Worm (Caenorhabditis elegans) whole organism, L4 larva: ENCODE measurements around the gene gmn-1.

Experiments
- F26F4.8 ChIP-seq: fragments of 200-800 bp; sonication (Bioruptor generic); conservative IDR thresholded peaks from 2 replicates; pipeline ENCODE4 v1.3.6; 2022; ENCODE audit warnings: missing genetic modification characterization, missing compliant biosample characterization
- T26A8.4 ChIP-seq: fragments of 200-800 bp; sonication (Bioruptor generic); IDR thresholded peaks from 2 replicates; pipeline ENCODE4 v1.3.6; 2022; ENCODE audit warnings: missing genetic modification characterization, missing compliant biosample characterization
- Y5F2A.4 ChIP-seq: fragments of 200-800 bp; sonication (Bioruptor generic); optimal IDR thresholded peaks from 2 replicates; lab custom pipeline; 2018; ENCODE audit warnings: mild to moderate bottlenecking, missing genetic modification characterization, missing compliant biosample characterization
- aha-1 ChIP-seq: fragments of 150-350 bp; peaks from one replicate; lab custom pipeline; 2014; ENCODE audit warnings: missing biosample characterization, missing genetic modification characterization
- attf-4 ChIP-seq: sonication (generic microtip); optimal IDR thresholded peaks from 3 replicates; lab custom pipeline; 2017; ENCODE audit warnings: missing biosample characterization, missing genetic modification characterization
- ceh-28 ChIP-seq: fragments of 150-350 bp; optimal IDR thresholded peaks from 2 replicates; lab custom pipeline; 2014; ENCODE audit warnings: missing biosample characterization, missing genetic modification reagents, missing genetic modification characterization
- ceh-32 ChIP-seq: sonication (generic microtip); optimal IDR thresholded peaks from 2 replicates; lab custom pipeline; 2016; ENCODE audit warnings: mild to moderate bottlenecking, missing genetic modification characterization, missing compliant biosample characterization; ENCODE audit not compliant: poor library complexity
- ctbp-1 ChIP-seq: fragments of 200-800 bp; sonication (Bioruptor generic); IDR thresholded peaks from 2 replicates; pipeline ENCODE4 v1.3.6; 2022; ENCODE audit warnings: missing genetic modification reagents, missing genetic modification characterization, missing compliant biosample characterization
- daf-12 ChIP-seq: fragments of 150-350 bp; optimal IDR thresholded peaks from 2 replicates; lab custom pipeline; 2014; ENCODE audit warnings: missing biosample characterization, missing genetic modification reagents, missing genetic modification characterization
- daf-16 ChIP-seq, 3 experiments: sonication (generic microtip); optimal IDR thresholded peaks; 2 replicates each; lab custom pipeline; 2016 to 2017; ENCODE audit warnings: missing genetic modification characterization in 3 of 3, missing genetic modification reagents in 3 of 3, mild to moderate bottlenecking in 2 of 3, missing compliant biosample characterization in 2 of 3, missing biosample characterization in 1 of 3, moderate library complexity in 1 of 3
- dmd-8 ChIP-seq: fragments of 200-800 bp; sonication (Bioruptor generic); IDR thresholded peaks from 2 replicates; pipeline ENCODE4 v1.3.6; 2022; ENCODE audit warnings: missing genetic modification characterization, missing compliant biosample characterization
- dmd-9 ChIP-seq: fragments of 200-800 bp; sonication (Bioruptor generic); IDR thresholded peaks from 2 replicates; pipeline ENCODE4 v1.3.6; 2022; ENCODE audit warnings: missing genetic modification reagents, missing genetic modification characterization, missing compliant biosample characterization
- duxl-1 ChIP-seq: sonication (generic microtip); optimal IDR thresholded peaks from 2 replicates; lab custom pipeline; 2016; ENCODE audit warnings: mild to moderate bottlenecking, missing genetic modification characterization, moderate library complexity, missing compliant biosample characterization; ENCODE audit not compliant: poor library complexity
- dve-1 ChIP-seq: sonication (generic microtip); optimal IDR thresholded peaks from 2 replicates; lab custom pipeline; 2017; ENCODE audit warnings: antibody characterized with exemption, mild to moderate bottlenecking, missing genetic modification characterization, missing compliant biosample characterization; ENCODE audit not compliant: insufficient read depth
- fos-1 ChIP-seq: fragments of 150-350 bp; optimal IDR thresholded peaks from 2 replicates; lab custom pipeline; 2014; ENCODE audit warnings: missing biosample characterization, missing genetic modification characterization
- hlh-11 ChIP-seq: fragments of 200-800 bp; sonication (Bioruptor generic); optimal IDR thresholded peaks from 2 replicates; lab custom pipeline; 2018; ENCODE audit warnings: mild to moderate bottlenecking, missing genetic modification characterization, missing compliant biosample characterization
- hlh-30 ChIP-seq: sonication (generic microtip); optimal IDR thresholded peaks from 2 replicates; lab custom pipeline; 2017; ENCODE audit warnings: antibody characterized with exemption, mild to moderate bottlenecking, missing genetic modification characterization, missing compliant biosample characterization; ENCODE audit not compliant: insufficient read depth
- lim-7 ChIP-seq: fragments of 200-800 bp; sonication (Bioruptor generic); IDR thresholded peaks from 2 replicates; pipeline ENCODE4 v1.3.6; 2022; ENCODE audit warnings: missing genetic modification characterization, missing compliant biosample characterization
- lin-13 ChIP-seq: fragments of 150-350 bp; optimal IDR thresholded peaks from 2 replicates; lab custom pipeline; 2014; ENCODE audit warnings: missing biosample characterization, missing genetic modification reagents, missing genetic modification characterization
- madf-5 ChIP-seq, 2 experiments: fragments of 200-800 bp; sonication (Bioruptor generic); IDR thresholded peaks; 2 replicates each; pipeline ENCODE4 v1.3.6; 2022; ENCODE audit warnings: missing compliant biosample characterization in 2 of 2, missing genetic modification characterization in 2 of 2
- mdt-29 ChIP-seq: fragments of 200-800 bp; sonication (Bioruptor generic); IDR thresholded peaks from 2 replicates; pipeline ENCODE4 v1.3.6; 2022; ENCODE audit warnings: missing genetic modification reagents, missing genetic modification characterization, missing compliant biosample characterization
- mep-1 ChIP-seq: fragments of 150-350 bp; sonication (generic microtip); optimal IDR thresholded peaks from 3 replicates; lab custom pipeline; 2014; ENCODE audit warnings: missing biosample characterization, missing genetic modification characterization
- mes-2 ChIP-seq: sonication (generic microtip); optimal IDR thresholded peaks from 2 replicates; lab custom pipeline; 2016; ENCODE audit warnings: missing genotype, mild to moderate bottlenecking, missing genetic modification characterization, missing compliant biosample characterization; ENCODE audit not compliant: poor library complexity, severe bottlenecking
- nhr-10 ChIP-seq: fragments of 150-350 bp; optimal IDR thresholded peaks from 2 replicates; lab custom pipeline; 2014; ENCODE audit warnings: missing biosample characterization, missing genetic modification characterization
- nhr-102 ChIP-seq: sonication (generic microtip); optimal IDR thresholded peaks from 2 replicates; lab custom pipeline; 2016; ENCODE audit warnings: mild to moderate bottlenecking, missing genetic modification characterization, moderate library complexity, missing compliant biosample characterization
- nhr-41 ChIP-seq: fragments of 200-800 bp; sonication (Bioruptor generic); IDR thresholded peaks from 2 replicates; pipeline ENCODE4 v1.3.6; 2022; ENCODE audit warnings: missing genetic modification reagents, missing genetic modification characterization, missing compliant biosample characterization
- rbr-2 ChIP-seq: sonication (generic microtip); optimal IDR thresholded peaks from 2 replicates; lab custom pipeline; 2016; ENCODE audit warnings: missing genotype, missing genetic modification characterization, missing compliant biosample characterization
- sdz-12 ChIP-seq: fragments of 200-800 bp; sonication (Bioruptor generic); optimal IDR thresholded peaks from 2 replicates; lab custom pipeline; 2018; ENCODE audit warnings: mild to moderate bottlenecking, missing genetic modification characterization, missing compliant biosample characterization
- set-16 ChIP-seq: fragments of 200-800 bp; sonication (Bioruptor generic); IDR thresholded peaks from 2 replicates; pipeline ENCODE4 v1.3.6; 2022; ENCODE audit warnings: missing genetic modification reagents, missing genetic modification characterization, missing compliant biosample characterization
- snpc-4 ChIP-seq: fragments of 150-350 bp; optimal IDR thresholded peaks from 2 replicates; lab custom pipeline; 2014; ENCODE audit warnings: missing biosample characterization, missing genetic modification characterization
- tra-1 ChIP-seq: fragments of 200-800 bp; sonication (Bioruptor generic); IDR thresholded peaks from 2 replicates; pipeline ENCODE4 v1.3.6; 2022; ENCODE audit warnings: missing genetic modification reagents, missing genetic modification characterization, missing compliant biosample characterization
- zfp-3 ChIP-seq: fragments of 200-800 bp; sonication (Bioruptor generic); conservative IDR thresholded peaks from 2 replicates; pipeline ENCODE4 v1.3.6; 2022; ENCODE audit warnings: missing genetic modification reagents, missing genetic modification characterization, missing compliant biosample characterization
- ztf-11 ChIP-seq: fragments of 150-350 bp; optimal IDR thresholded peaks from 2 replicates; lab custom pipeline; 2014; ENCODE audit warnings: missing biosample characterization, missing genetic modification characterization

Gene gmn-1

DNA sequence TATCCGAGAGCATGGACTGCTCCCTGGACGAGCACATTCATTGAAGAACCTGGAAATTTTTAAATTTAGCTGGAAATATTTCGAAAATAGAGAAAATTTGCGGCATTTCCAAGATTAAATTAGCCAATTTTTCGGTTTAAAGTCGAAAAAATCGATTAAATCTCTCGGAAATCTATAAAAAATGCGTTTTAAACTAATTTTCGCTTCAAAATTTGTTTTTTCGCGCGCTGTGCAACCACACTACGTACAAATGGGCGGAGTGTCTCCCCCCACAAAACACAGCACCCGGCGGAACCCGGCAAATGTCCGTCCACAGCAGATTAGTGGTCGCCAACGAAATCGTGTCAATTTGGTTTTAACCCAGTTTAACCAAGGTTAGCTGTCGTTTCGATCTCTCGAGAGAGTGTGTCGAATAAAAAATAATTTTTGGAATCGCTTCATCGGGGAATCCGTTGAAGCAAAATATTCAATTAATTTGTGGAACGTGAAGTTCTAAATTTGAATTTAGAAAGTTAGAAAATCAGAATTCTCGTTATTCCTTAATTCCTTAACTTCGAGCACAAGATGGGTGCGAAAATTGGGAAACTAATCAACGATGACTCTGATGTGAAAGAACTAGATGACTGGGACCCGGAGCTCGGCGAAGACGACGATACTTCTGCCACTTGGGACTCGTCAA is 25.1 kb upstream of the gmn-1 start, which contains the start of the genes tim-1 and Y75B8A.23 (continued):
- TF ChIP-seq madf-5 (GFP tag; IDR thresholded peaks at IDR 0.05; lab: Robert Waterston, UW) = no peak
- TF ChIP-seq daf-12 = no peak
- TF ChIP-seq fos-1 (tag; lab: Kevin White, UChicago) = peak; percentile 71
- TF ChIP-seq ceh-32 (tag; lab: Kevin White, UChicago) = peak; percentile 51
- peak; percentile 79 for TF ChIP-seq sdz-12 (GFP tag; lab: Kevin White, UChicago)
- TF ChIP-seq hlh-11 (tag; lab: Kevin White, UChicago) = peak; percentile 90
- TF ChIP-seq attf-4 (tag; lab: Kevin White, UChicago) = no peak
- TF ChIP-seq mes-2 (tag; lab: Kevin White, UChicago) = peak; percentile 96
- peak; percentile 96 for TF ChIP-seq T26A8.4 (GFP tag; lab: Robert Waterston, UW)
- TF ChIP-seq ceh-28 = no peak
- peak; percentile 90 for TF ChIP-seq dmd-9 (GFP tag; lab: Robert Waterston, UW)
- TF ChIP-seq mep-1 (tag; lab: Kevin White, UChicago) = peak; percentile 98
- TF ChIP-seq Y5F2A.4 = peak; percentile 54
- peak; percentile 92 for TF ChIP-seq rbr-2 (tag; lab: Kevin White, UChicago)
- 0 out of 2 replicates have a peak, but pooled peaks have one; percentile 31 for TF ChIP-seq tra-1 (GFP tag; lab: Robert Waterston, UW)
- peak; percentile 86 for TF ChIP-seq duxl-1 (tag; lab: Kevin White, UChicago)
- peak; percentile 99 for TF ChIP-seq snpc-4 (tag; lab: Kevin White, UChicago)
- peak; percentile 39; the same call in 1 of the 2 replicates for TF ChIP-seq dmd-8

DNA sequence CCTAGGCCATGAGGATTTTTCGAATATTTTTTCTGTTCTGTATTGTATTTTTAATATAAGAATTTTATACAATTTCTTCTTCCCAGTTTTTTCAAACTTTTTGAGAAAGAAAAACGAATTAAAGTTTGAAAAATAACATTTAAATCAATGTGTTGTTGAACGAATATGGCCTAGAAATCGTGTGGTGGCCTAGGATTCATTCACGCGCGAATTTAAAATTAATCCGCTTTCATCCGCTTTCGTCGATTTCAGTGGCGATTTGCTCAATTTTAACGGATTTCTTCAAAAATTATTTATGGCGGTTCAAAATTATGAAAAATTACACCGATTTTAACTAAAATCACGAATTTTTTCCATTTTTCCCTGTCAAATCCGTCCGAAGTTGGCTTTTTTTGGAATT is 22.2 kb upstream of the gmn-1 start:
- TF ChIP-seq F26F4.8 (GFP tag; lab: Robert Waterston, UW) = no peak
- TF ChIP-seq mdt-29 (GFP tag; lab: Robert Waterston, UW) = no peak
- no peak for TF ChIP-seq nhr-41
- no peak for TF ChIP-seq lim-7 (GFP tag; lab: Robert Waterston, UW)
- TF ChIP-seq lin-13 = no peak
- TF ChIP-seq hlh-30 (tag; lab: Kevin White, UChicago) = no peak
- TF ChIP-seq ctbp-1 (GFP tag; lab: Robert Waterston, UW) = no peak

DNA sequence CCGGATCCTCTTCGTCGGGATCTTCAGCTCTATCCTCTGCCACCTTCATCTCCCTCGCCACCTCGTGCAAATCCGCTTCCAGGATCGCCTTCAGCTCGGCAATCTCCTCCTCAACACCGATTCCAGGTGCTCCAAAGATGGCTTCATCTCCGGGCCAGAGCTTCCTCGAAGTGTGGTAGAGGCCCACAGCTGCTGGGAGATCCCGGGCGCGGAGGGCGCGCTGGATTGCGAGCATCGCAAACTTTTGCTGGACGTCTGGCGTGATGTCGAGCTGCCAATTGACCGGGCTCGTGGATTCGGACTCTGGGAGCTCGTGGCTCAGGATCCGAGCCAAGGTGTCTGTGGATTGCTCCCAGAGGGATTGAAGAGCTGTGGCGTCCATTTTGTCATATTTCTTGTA is 20.4 kb upstream of the gmn-1 start:
- TF ChIP-seq nhr-10 (tag; lab: Kevin White, UChicago) (no peak), set-16 (GFP tag; lab: Robert Waterston, UW) (peak; percentile 96)

DNA sequence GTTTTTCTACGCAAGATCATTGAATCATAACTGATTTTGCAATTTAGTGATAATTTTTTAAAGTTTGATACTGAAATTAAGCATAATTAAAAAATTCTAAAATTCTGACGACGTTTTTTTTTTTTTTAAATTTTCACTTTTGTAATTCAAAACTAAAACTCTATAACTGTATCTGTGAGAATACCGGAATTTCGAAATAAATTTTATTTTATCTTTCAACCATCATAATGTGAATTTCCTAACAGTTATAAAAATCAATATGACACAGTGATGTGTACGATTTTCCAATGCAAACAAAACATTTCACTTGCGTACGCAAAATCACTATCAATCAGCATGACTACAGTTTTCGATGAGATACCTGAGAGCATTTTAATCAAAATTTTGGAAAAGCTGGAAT is 10.8 kb upstream of the gmn-1 start, which contains the start of the genes grl-15 and fbxa-89:
Gene grl-15, minus strand, starts transcription at position 101 of the 400 bp plus-strand sequence.
Gene fbxa-89, plus strand, starts transcription at position 271 of the 400 bp plus-strand sequence.
- TF ChIP-seq nhr-102 (tag; lab: Kevin White, UChicago) (no peak), dve-1 (tag; lab: Kevin White, UChicago) (peak; percentile 34), aha-1 (tag; lab: Kevin White, UChicago) (peak; percentile 51), fos-1 (tag; lab: Kevin White, UChicago) (no peak), daf-16 (GFP tag; optimal IDR thresholded peaks at IDR 0.05; lab: Kevin White, UChicago) (no peak), daf-16 (tag; optimal IDR thresholded peaks at IDR 0.05; lab: Kevin White, UChicago) (peak; percentile 45), F26F4.8 (GFP tag; lab: Robert Waterston, UW) (no peak), ctbp-1 (GFP tag; lab: Robert Waterston, UW) (no peak)

DNA sequence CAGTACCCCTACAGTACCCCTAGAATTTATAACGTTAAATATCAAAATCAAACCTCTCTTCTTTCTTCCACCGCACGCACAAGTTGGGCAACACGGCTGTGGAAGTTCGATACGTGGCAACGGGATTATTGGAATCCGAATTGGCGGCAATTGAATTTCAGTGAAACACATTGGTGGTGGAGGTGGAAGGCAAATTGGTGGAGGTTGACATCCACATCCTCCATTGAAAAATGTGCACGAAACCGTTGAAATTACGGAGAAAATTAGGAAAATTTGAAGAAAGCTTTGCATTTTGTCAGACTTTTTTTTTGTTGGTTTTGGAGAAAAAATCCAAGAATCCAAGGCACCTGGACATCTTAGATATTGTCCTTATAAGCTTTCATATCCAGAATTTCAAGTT is 10.2 kb upstream of the gmn-1 start:
- TF ChIP-seq aha-1 (tag; lab: Kevin White, UChicago) (peak; percentile 91), ztf-11 (tag; lab: Kevin White, UChicago) (no peak), zfp-3 (GFP tag; lab: Robert Waterston, UW) (no peak)
